Worm (Caenorhabditis elegans): ENCODE data around the gene F53B3.3.

F53B3.3 gene

DNA sequence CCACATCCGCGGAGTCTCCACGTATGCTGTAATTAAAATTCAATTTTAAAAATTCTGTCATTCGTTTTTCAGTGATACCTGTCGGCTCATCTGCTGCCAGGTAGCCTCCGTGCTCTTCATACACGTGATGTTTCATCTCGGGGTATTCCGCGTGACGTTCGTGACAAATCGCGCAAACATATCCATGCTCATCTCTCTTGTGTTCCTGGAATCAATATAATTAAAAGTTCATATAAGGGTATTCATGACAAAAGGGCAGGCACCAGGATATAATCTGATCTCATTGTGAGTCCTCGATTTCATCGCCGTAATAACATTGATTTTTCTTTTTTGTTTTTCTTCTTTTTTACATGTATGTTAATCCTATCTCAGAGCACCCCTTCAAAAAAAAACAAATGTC, 17.0 kb downstream of the F53B3.3 start:
- TF ChIP-seq cog-1 (tag; optimal IDR thresholded peaks at IDR 0.05): no peak
- TF ChIP-seq ref-1 (GFP tag; conservative IDR thresholded peaks at IDR 0.05): no peak
- TF ChIP-seq ztf-29 (GFP tag; IDR thresholded peaks at IDR 0.05): no peak
- TF ChIP-seq klf-2 (GFP tag; conservative IDR thresholded peaks at IDR 0.05): no peak
- TF ChIP-seq T22C8.4 (GFP tag; IDR thresholded peaks at IDR 0.05): no peak
- TF ChIP-seq ztf-23 (GFP tag; IDR thresholded peaks at IDR 0.05): no peak
- TF ChIP-seq med-1 (GFP tag; optimal IDR thresholded peaks at IDR 0.05; ENCODE audit: insufficient read depth): no peak
- no peak for TF ChIP-seq flt-1 (GFP tag; IDR thresholded peaks at IDR 0.05)
- TF ChIP-seq tab-1 (GFP tag; IDR thresholded peaks at IDR 0.05): no peak

DNA sequence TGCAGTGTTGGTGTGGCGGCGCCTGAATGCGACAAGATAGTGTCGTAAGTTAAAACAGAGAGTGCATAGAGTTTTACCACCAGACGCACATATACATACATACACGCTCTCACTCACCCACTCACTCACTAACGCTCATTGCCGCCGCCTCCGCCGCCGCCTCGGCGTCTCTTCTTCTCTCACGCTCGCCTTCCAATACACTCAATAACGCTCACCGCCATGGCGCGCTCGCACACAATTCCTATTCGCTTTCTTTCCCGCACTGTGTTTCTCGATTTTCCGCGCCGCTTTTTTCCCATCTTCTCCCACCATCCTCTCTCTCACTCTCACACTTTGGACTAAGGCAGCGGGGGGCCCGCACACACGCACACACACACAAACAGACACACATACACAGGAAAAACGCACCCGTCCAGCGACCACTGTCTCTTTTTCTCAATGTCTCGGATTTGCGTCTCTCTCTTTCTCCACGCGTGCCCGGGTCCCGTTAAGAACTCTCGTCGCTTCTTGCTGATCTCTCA, 18.5 kb downstream of the F53B3.3 start, which contains the start of gene kin-29:
Gene kin-29, minus strand, starts transcription at position 51 of the 521 bp plus-strand sequence.
- TF ChIP-seq ztf-23 (GFP tag; IDR thresholded peaks at IDR 0.05) (no peak; the same call in 1 of the 2 replicates), T22C8.4 (GFP tag; IDR thresholded peaks at IDR 0.05) (no peak), tab-1 (GFP tag; IDR thresholded peaks at IDR 0.05) (peak; percentile 14; the same call in 1 of the 2 replicates), ref-1 (GFP tag; conservative IDR thresholded peaks at IDR 0.05) (0 out of 2 replicates have a peak, but pooled peaks have one; percentile 32), flt-1 (GFP tag; IDR thresholded peaks at IDR 0.05) (peak; percentile 43; the same call in 1 of the 2 replicates), ztf-29 (GFP tag; IDR thresholded peaks at IDR 0.05) (peak; percentile 50), klf-2 (GFP tag; conservative IDR thresholded peaks at IDR 0.05) (no peak), med-1 (GFP tag; optimal IDR thresholded peaks at IDR 0.05; ENCODE audit: insufficient read depth) (no peak), cog-1 (tag; optimal IDR thresholded peaks at IDR 0.05) (peak; percentile 73)

DNA sequence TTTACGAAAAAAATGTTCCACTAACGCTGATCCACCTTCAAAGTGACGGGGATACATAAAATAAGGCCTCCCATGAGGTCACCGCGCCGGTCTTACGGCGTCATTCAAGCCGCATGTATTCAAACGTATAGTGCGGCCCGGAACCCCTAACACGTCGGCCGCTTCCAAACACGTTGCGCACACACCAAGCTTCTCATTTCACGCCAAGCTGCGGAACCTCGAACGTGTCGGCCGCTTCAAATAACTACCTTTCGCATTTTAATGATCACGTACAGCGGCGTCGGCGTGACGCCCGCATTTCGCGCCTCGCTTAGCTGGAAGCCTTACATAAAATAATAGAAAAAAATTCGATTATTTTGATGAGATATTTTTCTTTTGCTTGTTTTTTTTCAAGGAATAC, 27.4 kb downstream of the F53B3.3 start:
- TF ChIP-seq ztf-29 (GFP tag; IDR thresholded peaks at IDR 0.05) (no peak), tab-1 (GFP tag; IDR thresholded peaks at IDR 0.05) (no peak), T22C8.4 (GFP tag; IDR thresholded peaks at IDR 0.05) (no peak), flt-1 (GFP tag; IDR thresholded peaks at IDR 0.05) (no peak), klf-2 (GFP tag; conservative IDR thresholded peaks at IDR 0.05) (no peak), ref-1 (GFP tag; conservative IDR thresholded peaks at IDR 0.05) (no peak), med-1 (GFP tag; optimal IDR thresholded peaks at IDR 0.05; ENCODE audit: insufficient read depth) (no peak), cog-1 (tag; optimal IDR thresholded peaks at IDR 0.05) (no peak), ztf-23 (GFP tag; IDR thresholded peaks at IDR 0.05) (no peak)

DNA sequence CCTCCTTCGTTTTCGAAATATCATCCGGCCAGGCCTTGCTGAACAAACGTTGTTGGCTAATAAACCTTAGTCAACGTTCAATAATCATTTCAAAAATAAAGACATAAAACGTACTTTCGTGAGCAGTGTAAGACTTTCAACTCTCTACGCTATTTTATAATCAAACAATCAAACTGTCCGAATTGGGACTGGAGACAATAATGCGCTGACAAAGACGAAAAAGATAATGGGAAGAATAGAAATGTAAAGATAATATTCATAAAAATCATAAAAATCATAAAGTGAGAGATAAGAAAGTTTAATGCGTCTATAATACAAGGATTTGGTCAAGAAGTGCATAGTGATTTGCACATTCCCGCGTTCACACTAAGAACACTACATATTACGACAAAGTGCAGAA, 29.2 kb downstream of the F53B3.3 start:
- TF ChIP-seq cog-1 (tag; optimal IDR thresholded peaks at IDR 0.05): no peak
- no peak for TF ChIP-seq ref-1 (GFP tag; conservative IDR thresholded peaks at IDR 0.05)
- no peak for TF ChIP-seq ztf-29 (GFP tag; IDR thresholded peaks at IDR 0.05)
- TF ChIP-seq ztf-23 (GFP tag; IDR thresholded peaks at IDR 0.05): no peak
- no peak for TF ChIP-seq med-1 (GFP tag; optimal IDR thresholded peaks at IDR 0.05; ENCODE audit: insufficient read depth)

DNA sequence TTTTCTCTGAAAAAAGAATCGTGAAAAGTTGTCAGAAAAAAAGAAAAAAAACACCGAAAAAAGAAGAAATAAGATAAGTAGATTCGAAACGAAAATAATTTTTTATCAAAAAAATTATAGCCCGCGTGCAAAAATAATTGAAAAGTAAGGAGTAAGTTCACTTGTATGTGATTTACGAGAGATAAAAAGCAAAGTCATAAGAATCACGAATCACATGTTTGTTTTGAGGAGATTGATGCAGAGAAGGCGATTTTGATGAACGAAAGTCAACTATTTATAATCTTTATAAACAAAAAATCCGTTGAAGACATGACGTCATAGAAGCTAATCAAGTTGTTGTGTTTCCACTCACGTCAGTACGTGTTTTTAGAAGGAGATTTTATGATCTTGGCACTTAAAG, 30.6 kb downstream of the F53B3.3 start, which contains the start of gene Y71H10B.1:
Gene Y71H10B.1, minus strand, starts transcription at position 6 of the 400 bp plus-strand sequence.
- TF ChIP-seq ref-1 (GFP tag; conservative IDR thresholded peaks at IDR 0.05): no peak
- TF ChIP-seq cog-1 (tag; optimal IDR thresholded peaks at IDR 0.05): no peak
- no peak for TF ChIP-seq klf-2 (GFP tag; conservative IDR thresholded peaks at IDR 0.05)
- TF ChIP-seq med-1 (GFP tag; optimal IDR thresholded peaks at IDR 0.05; ENCODE audit: insufficient read depth): no peak
- no peak for TF ChIP-seq ztf-23 (GFP tag; IDR thresholded peaks at IDR 0.05)
- no peak for TF ChIP-seq ztf-29 (GFP tag; IDR thresholded peaks at IDR 0.05)
- no peak for TF ChIP-seq tab-1 (GFP tag; IDR thresholded peaks at IDR 0.05)
- no peak for TF ChIP-seq flt-1 (GFP tag; IDR thresholded peaks at IDR 0.05)
- TF ChIP-seq T22C8.4 (GFP tag; IDR thresholded peaks at IDR 0.05): no peak

DNA sequence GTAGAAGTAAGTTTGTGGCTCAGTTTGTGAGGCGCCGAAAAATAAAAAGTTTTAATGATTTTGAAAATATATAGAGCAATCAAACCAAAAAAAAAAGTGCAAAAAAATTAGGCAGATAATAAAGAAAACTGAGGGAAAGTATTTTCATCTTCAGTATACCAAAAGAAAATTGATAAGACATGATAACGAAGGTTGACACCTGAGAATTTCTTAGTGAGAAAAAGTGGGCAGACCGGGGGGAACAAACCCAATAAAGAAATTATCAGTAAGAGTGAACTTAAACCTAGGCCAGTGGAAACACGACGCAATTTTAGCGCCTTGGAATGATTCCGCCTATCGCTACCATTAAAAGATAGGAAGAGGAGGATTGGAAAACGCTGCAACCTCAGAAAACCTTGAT, 32.3 kb downstream of the F53B3.3 start:
- TF ChIP-seq ztf-23 (GFP tag; IDR thresholded peaks at IDR 0.05) (no peak), cog-1 (tag; optimal IDR thresholded peaks at IDR 0.05) (no peak), T22C8.4 (GFP tag; IDR thresholded peaks at IDR 0.05) (no peak), klf-2 (GFP tag; conservative IDR thresholded peaks at IDR 0.05) (no peak), med-1 (GFP tag; optimal IDR thresholded peaks at IDR 0.05; ENCODE audit: insufficient read depth) (no peak), tab-1 (GFP tag; IDR thresholded peaks at IDR 0.05) (no peak), ztf-29 (GFP tag; IDR thresholded peaks at IDR 0.05) (no peak), flt-1 (GFP tag; IDR thresholded peaks at IDR 0.05) (no peak)

DNA sequence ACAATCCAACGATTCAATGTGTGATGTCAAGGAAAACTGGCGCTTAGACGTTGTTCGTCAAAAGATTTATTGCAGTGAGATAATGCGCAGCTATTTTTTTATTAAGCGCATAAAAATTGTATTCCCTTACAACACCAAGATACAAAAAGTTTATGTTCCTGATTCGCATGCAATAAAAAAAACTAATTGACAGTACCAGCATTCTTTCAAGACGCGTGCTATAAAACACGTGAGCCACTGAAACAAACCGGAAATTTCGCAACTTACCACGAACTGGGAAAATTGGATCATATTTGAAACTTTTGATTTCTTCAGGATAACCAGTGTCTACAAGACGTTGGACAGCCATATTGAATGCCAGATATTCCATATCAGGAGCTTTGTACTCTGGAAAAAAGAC, 33.5 kb downstream of the F53B3.3 start:
- TF ChIP-seq ztf-23 (GFP tag; IDR thresholded peaks at IDR 0.05) (no peak), tab-1 (GFP tag; IDR thresholded peaks at IDR 0.05) (no peak), ref-1 (GFP tag; conservative IDR thresholded peaks at IDR 0.05) (no peak), klf-2 (GFP tag; conservative IDR thresholded peaks at IDR 0.05) (no peak), ztf-29 (GFP tag; IDR thresholded peaks at IDR 0.05) (no peak), flt-1 (GFP tag; IDR thresholded peaks at IDR 0.05) (no peak), med-1 (GFP tag; optimal IDR thresholded peaks at IDR 0.05; ENCODE audit: insufficient read depth) (no peak), T22C8.4 (GFP tag; IDR thresholded peaks at IDR 0.05) (no peak), cog-1 (tag; optimal IDR thresholded peaks at IDR 0.05) (no peak)

DNA sequence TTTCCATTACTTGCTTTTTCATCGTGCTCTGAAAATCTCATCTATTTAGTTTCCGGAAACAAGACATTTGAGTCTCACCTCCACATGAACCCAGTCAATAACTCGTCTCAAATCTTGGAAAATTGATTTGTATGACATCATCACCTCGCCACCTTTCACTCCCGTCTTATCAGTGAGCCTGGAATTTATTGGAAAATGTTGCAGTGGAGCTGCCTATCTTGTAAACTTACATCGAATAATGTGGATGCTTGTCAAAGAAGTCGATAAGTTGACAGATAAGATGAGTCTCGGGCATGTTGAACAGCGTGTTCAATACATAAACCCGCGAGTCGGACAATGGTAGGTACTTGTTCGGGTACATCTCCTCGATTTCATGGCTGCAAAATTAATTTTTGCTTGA, 34.2 kb downstream of the F53B3.3 start:
- TF ChIP-seq med-1 (GFP tag; optimal IDR thresholded peaks at IDR 0.05; ENCODE audit: insufficient read depth) (no peak), klf-2 (GFP tag; conservative IDR thresholded peaks at IDR 0.05) (no peak), cog-1 (tag; optimal IDR thresholded peaks at IDR 0.05) (no peak), tab-1 (GFP tag; IDR thresholded peaks at IDR 0.05) (no peak), flt-1 (GFP tag; IDR thresholded peaks at IDR 0.05) (no peak), ztf-29 (GFP tag; IDR thresholded peaks at IDR 0.05) (no peak), ref-1 (GFP tag; conservative IDR thresholded peaks at IDR 0.05) (no peak), ztf-23 (GFP tag; IDR thresholded peaks at IDR 0.05) (no peak), T22C8.4 (GFP tag; IDR thresholded peaks at IDR 0.05) (no peak)

DNA sequence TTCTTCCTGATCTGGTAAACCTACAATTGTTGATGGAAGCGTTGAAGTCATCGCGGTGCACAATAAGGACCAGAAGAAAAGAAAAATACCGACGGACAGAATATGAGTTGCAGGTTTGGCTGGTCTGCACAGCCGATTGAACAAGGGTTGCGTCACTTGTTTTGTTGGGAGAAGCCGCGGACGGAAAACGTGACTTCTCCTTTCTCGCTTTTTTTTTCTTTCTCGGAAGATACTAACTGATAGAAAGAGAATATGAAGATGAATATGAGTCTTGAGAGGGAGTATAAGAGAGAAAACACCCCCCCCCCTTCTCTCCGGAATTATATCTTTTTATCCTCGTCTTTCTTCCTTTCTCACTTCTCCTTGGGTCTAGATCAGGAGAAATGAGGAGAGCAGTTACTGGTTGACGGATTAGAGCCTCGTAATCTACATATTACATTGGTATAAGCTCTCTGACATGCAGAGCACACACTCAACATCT, 43.2 kb downstream of the F53B3.3 start, which contains the start of gene ssr-2:
Gene ssr-2, minus strand, starts transcription at position 51 of the 481 bp plus-strand sequence.
- no peak for TF ChIP-seq cog-1 (tag; optimal IDR thresholded peaks at IDR 0.05)
- TF ChIP-seq klf-2 (GFP tag; conservative IDR thresholded peaks at IDR 0.05): no peak
- TF ChIP-seq ztf-23 (GFP tag; IDR thresholded peaks at IDR 0.05): no peak
- no peak for TF ChIP-seq ref-1 (GFP tag; conservative IDR thresholded peaks at IDR 0.05)
- TF ChIP-seq tab-1 (GFP tag; IDR thresholded peaks at IDR 0.05): no peak
- TF ChIP-seq T22C8.4 (GFP tag; IDR thresholded peaks at IDR 0.05): no peak
- no peak for TF ChIP-seq flt-1 (GFP tag; IDR thresholded peaks at IDR 0.05)
- TF ChIP-seq ztf-29 (GFP tag; IDR thresholded peaks at IDR 0.05): no peak
- no peak for TF ChIP-seq med-1 (GFP tag; optimal IDR thresholded peaks at IDR 0.05; ENCODE audit: insufficient read depth)
